Fruit fly (Drosophila melanogaster): ENCODE data around the gene deltaCOP.

Gene deltaCOP

DNA sequence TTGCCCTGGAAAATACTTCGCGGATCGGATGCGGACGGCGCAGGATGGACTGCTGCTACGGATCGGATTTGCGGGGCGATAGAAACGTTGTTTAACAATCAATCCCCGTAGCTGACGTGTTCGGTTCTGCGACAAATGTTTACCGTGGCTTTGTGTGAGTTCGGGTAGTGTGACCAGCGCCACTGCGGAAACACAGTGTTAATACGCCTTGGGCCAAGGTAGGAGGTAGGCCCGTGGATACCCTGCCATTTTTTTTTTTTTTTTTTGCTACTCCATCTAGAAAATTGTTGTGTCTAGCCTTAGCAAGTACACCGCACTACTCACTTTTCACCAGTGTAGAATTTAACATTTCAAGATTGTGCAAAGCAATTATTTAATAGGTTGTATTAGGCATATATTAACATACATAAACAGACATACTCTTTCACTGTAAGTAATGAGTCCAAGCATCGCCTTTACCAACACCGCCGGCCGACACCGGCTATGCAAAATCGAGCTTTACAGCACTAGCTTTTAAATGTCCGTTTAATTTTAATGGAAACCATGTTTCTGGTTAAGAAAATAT lies at the start of gene deltaCOP:
Gene deltaCOP, minus strand, starts transcription at position 171 of the 565 bp plus-strand sequence.
- TF ChIP-seq Myc (optimal IDR thresholded peaks at IDR 0.05) (peak; percentile 40), pan (optimal IDR thresholded peaks at IDR 0.05) (no peak), Vsx2 (GFP tag; optimal IDR thresholded peaks at IDR 0.05; ENCODE audit: partially characterized antibody) (no peak), Dfd (GFP tag; optimal IDR thresholded peaks at IDR 0.05) (no peak), psq (GFP tag; optimal IDR thresholded peaks at IDR 0.05) (peak; percentile 82), CrebA (GFP tag; optimal IDR thresholded peaks at IDR 0.05; ENCODE audit: borderline replicate concordance) (no peak), foxo (GFP tag; optimal IDR thresholded peaks at IDR 0.05) (peak; percentile 19 to 92), br (GFP tag; optimal IDR thresholded peaks at IDR 0.05) (peak; percentile 89), h (GFP tag; optimal IDR thresholded peaks at IDR 0.05) (peak; percentile 93), Abd-B (GFP tag; optimal IDR thresholded peaks at IDR 0.05) (no peak), dl (GFP tag; optimal IDR thresholded peaks at IDR 0.05; ENCODE audit: insufficient read depth in 1 of 2, partially characterized antibody in 2 of 2) (no peak), sage (GFP tag; optimal IDR thresholded peaks at IDR 0.05) (no peak), Mio (GFP tag; optimal IDR thresholded peaks at IDR 0.05) (peak; percentile 39), usp (GFP tag; optimal IDR thresholded peaks at IDR 0.05) (no peak), Dif (GFP tag; optimal IDR thresholded peaks at IDR 0.05; ENCODE audit: partially characterized antibody) (no peak), dmrt93B (GFP tag; optimal IDR thresholded peaks at IDR 0.05) (no peak), ey (GFP tag; optimal IDR thresholded peaks at IDR 0.05) (peak; percentile 91), CG32264 (GFP tag; optimal IDR thresholded peaks at IDR 0.05) (peak; percentile 53), sv (GFP tag; optimal IDR thresholded peaks at IDR 0.05) (peak; percentile 79), Hr78 (GFP tag; optimal IDR thresholded peaks at IDR 0.05) (no peak), fru (GFP tag; optimal IDR thresholded peaks at IDR 0.05) (no peak), lola (GFP tag; optimal IDR thresholded peaks at IDR 0.05) (no peak), GATAd (GFP tag; optimal IDR thresholded peaks at IDR 0.05) (no peak), HLH106 (tag; optimal IDR thresholded peaks at IDR 0.05) (peak; percentile 81), dsf (GFP tag; optimal IDR thresholded peaks at IDR 0.05; ENCODE audit: borderline replicate concordance) (no peak), rgr (GFP tag; optimal IDR thresholded peaks at IDR 0.05) (peak; percentile 91), woc (GFP tag; optimal IDR thresholded peaks at IDR 0.05) (peak; percentile 97), tai (GFP tag; optimal IDR thresholded peaks at IDR 0.05) (no peak), Jra (GFP tag; optimal IDR thresholded peaks at IDR 0.05) (no peak), Hnf4 (GFP tag; optimal IDR thresholded peaks at IDR 0.05) (no peak), N (GFP tag; optimal IDR thresholded peaks at IDR 0.05) (no peak), Sp1 (GFP tag; optimal IDR thresholded peaks at IDR 0.05) (peak; percentile 72), jim (GFP tag; optimal IDR thresholded peaks at IDR 0.05) (no peak), Rel (GFP tag; optimal IDR thresholded peaks at IDR 0.05) (no peak), Rel (tag; optimal IDR thresholded peaks at IDR 0.05) (peak; percentile 65), OdsH (GFP tag; optimal IDR thresholded peaks at IDR 0.05) (peak; percentile 87), brk (GFP tag; optimal IDR thresholded peaks at IDR 0.05) (no peak), CG9705 (GFP tag; optimal IDR thresholded peaks at IDR 0.05) (peak; percentile 51), Hr83 (GFP tag; optimal IDR thresholded peaks at IDR 0.05; ENCODE audit: poor library complexity, severe bottlenecking) (peak; percentile 56)

DNA sequence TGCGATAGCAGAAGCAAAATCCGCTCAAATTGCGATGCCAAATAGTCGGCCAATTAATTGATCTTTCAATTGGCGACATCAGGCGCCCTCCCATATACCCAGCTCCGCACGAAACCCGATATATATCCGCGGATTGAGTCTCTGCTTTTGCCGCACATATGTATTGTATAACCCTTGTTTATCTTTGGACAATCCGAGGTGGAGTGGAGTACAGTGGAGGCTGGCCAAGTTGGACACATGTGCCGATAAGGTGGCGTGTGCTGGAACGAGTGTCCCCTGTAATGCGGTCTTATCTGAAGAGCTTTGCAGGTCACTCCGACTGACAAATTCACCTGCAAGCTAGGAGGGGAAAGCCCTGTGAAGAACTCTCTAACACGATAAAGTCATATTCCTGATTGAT lies 47.9 kb upstream of the deltaCOP start:
- TF ChIP-seq Dfd (GFP tag; optimal IDR thresholded peaks at IDR 0.05) (no peak), Hr78 (GFP tag; optimal IDR thresholded peaks at IDR 0.05) (no peak), Rel (GFP tag; optimal IDR thresholded peaks at IDR 0.05) (no peak), Rel (tag; optimal IDR thresholded peaks at IDR 0.05) (peak; percentile 55), fru (GFP tag; optimal IDR thresholded peaks at IDR 0.05) (no peak), Mio (GFP tag; optimal IDR thresholded peaks at IDR 0.05) (no peak)

DNA sequence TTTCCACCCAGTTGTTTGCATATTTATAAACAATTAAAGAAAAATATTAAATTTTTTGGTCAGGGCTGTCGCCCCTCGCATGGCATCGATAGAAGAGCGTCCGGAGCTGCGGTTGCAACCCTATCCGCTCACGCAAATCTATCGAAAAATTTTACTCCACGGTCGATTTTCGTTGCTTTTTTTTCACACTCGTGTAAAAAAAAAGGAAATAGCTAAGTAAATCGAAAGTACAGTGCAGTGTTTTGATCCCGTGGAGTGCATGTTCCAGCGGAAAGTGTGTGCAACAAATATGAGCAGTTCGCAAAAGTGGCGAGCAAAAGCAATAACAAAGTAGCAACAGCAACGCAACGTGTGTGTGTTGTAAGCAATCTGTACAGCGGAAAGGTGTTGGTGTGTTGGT lies 47.2 kb upstream of the deltaCOP start, which contains the start of the genes Edem1 and Rbcn-3B:
Gene Edem1, minus strand, starts transcription at position 71 of the 400 bp plus-strand sequence.
Gene Rbcn-3B, plus strand, starts transcription at position 164 of the 400 bp plus-strand sequence.
- TF ChIP-seq tai (GFP tag; optimal IDR thresholded peaks at IDR 0.05) (no peak), Sp1 (GFP tag; optimal IDR thresholded peaks at IDR 0.05) (peak; percentile 10)

Data from whole organism, wandering third instar larva.